Worm (Caenorhabditis elegans): ENCODE measurements around the gene tat-2.
"Not testable (repeated sequence)": the region's sequence is repeated elsewhere in the genome, so short reads cannot be mapped to it uniquely, and the experiment has no call there.

ce11 chrIV:4784687-4785086 lies 62.0 kb downstream of the tat-2 start:
- TF ChIP-seq nhr-237 (tag; optimal IDR thresholded peaks at IDR 0.05); elt-1 (tag; optimal IDR thresholded peaks at IDR 0.05; ENCODE audit: borderline replicate concordance, insufficient read depth); zip-8 (tag; optimal IDR thresholded peaks at IDR 0.05); nhr-28 (tag; optimal IDR thresholded peaks at IDR 0.05); pha-4 (tag; optimal IDR thresholded peaks at IDR 0.05); unc-62 (GFP tag; optimal IDR thresholded peaks at IDR 0.05); ceh-39 (tag; optimal IDR thresholded peaks at IDR 0.05); snpc-4 (tag; optimal IDR thresholded peaks at IDR 0.05); ztf-11 (tag; optimal IDR thresholded peaks at IDR 0.05); ham-2 (GFP tag; optimal IDR thresholded peaks at IDR 0.05): not testable (repeated sequence)
- TF ChIP-seq M03D4.4 (tag; optimal IDR thresholded peaks at IDR 0.05) (peak; percentile 22), sptf-1 (tag; optimal IDR thresholded peaks at IDR 0.05) (peak; percentile 35)

Measured in whole organism, mixed stage, embryonic.